Fruit fly (Drosophila melanogaster): ENCODE results near the gene CG5895.

CG5895 gene

dm6 chr3L:16037690-16038332 is 2.5 kb downstream of the CG5895 start (continued):
- no peak for TF ChIP-seq pb (GFP tag; optimal IDR thresholded peaks at IDR 0.05)
- TF ChIP-seq slbo (GFP tag; IDR thresholded peaks at IDR 0.05), result no peak
- TF ChIP-seq vvl (GFP tag; IDR thresholded peaks at IDR 0.05), result peak; percentile 86
- no peak for TF ChIP-seq sens-2 (GFP tag; IDR thresholded peaks at IDR 0.05)
- no peak for TF ChIP-seq CG17385 (GFP tag; optimal IDR thresholded peaks at IDR 0.05)
- 0 out of 2 replicates have a peak, but pooled peaks have one; percentile 15 for TF ChIP-seq nerfin-2 (GFP tag; IDR thresholded peaks at IDR 0.05; ENCODE audit: partially characterized antibody)
- peak; percentile 43 for TF ChIP-seq lbe (GFP tag; optimal IDR thresholded peaks at IDR 0.05)
- peak; percentile 71 for TF ChIP-seq D19A (tag; optimal IDR thresholded peaks at IDR 0.05)
- peak; percentile 21; the same call in 1 of the 2 replicates for TF ChIP-seq CG14441 (GFP tag; IDR thresholded peaks at IDR 0.05)
- 0 out of 3 replicates have a peak, but pooled peaks have one; percentile 47 for TF ChIP-seq z (GFP tag; IDR thresholded peaks at IDR 0.05)
- no peak for TF ChIP-seq Hmx (GFP tag; optimal IDR thresholded peaks at IDR 0.05)
- peak; percentile 43; the same call in 1 of the 3 replicates for TF ChIP-seq zfh1 (GFP tag; IDR thresholded peaks at IDR 0.05)
- no peak for TF ChIP-seq abd-A (tag; optimal IDR thresholded peaks at IDR 0.05)
- TF ChIP-seq YL-1 (GFP tag; optimal IDR thresholded peaks at IDR 0.05), result no peak
- no peak for TF ChIP-seq toy (GFP tag; IDR thresholded peaks at IDR 0.05)
- TF ChIP-seq CG6683 (GFP tag; optimal IDR thresholded peaks at IDR 0.05), result no peak
- TF ChIP-seq chinmo (GFP tag; IDR thresholded peaks at IDR 0.05; ENCODE audit: partially characterized antibody), result 0 out of 4 replicates have a peak, but pooled peaks have one; percentile 33
- TF ChIP-seq gfzf (GFP tag; optimal IDR thresholded peaks at IDR 0.05), result no peak
- TF ChIP-seq rib (GFP tag; IDR thresholded peaks at IDR 0.05), result 0 out of 2 replicates have a peak, but pooled peaks have one; percentile 8
- no peak for TF ChIP-seq CG12659 (GFP tag; optimal IDR thresholded peaks at IDR 0.05)
- TF ChIP-seq knrl (GFP tag; IDR thresholded peaks at IDR 0.05; ENCODE audit: partially characterized antibody), result no peak
- TF ChIP-seq fu2 (GFP tag; optimal IDR thresholded peaks at IDR 0.05), result no peak
- TF ChIP-seq Fer2 (tag; optimal IDR thresholded peaks at IDR 0.05), result no peak
- no peak for TF ChIP-seq emc (GFP tag; optimal IDR thresholded peaks at IDR 0.05)
- TF ChIP-seq sima (GFP tag; optimal IDR thresholded peaks at IDR 0.05), result no peak
- TF ChIP-seq CG18599 (GFP tag; optimal IDR thresholded peaks at IDR 0.05), result peak; percentile 9
- TF ChIP-seq CG3065 (GFP tag; optimal IDR thresholded peaks at IDR 0.05), result no peak
- TF ChIP-seq tup (GFP tag; optimal IDR thresholded peaks at IDR 0.05), result no peak
- no peak for TF ChIP-seq Hr3 (GFP tag; optimal IDR thresholded peaks at IDR 0.05)
- no peak for TF ChIP-seq Hr78 (GFP tag; optimal IDR thresholded peaks at IDR 0.05)
- no peak for TF ChIP-seq HLH4C (GFP tag; IDR thresholded peaks at IDR 0.05; ENCODE audit: partially characterized antibody)
- no peak for TF ChIP-seq grn (GFP tag; optimal IDR thresholded peaks at IDR 0.05)
- TF ChIP-seq Sry-β (GFP tag; optimal IDR thresholded peaks at IDR 0.05), result no peak
- TF ChIP-seq CG4820 (GFP tag; optimal IDR thresholded peaks at IDR 0.05), result no peak
- no peak for TF ChIP-seq lilli (GFP tag; optimal IDR thresholded peaks at IDR 0.05)
- TF ChIP-seq lab (GFP tag; optimal IDR thresholded peaks at IDR 0.05), result peak; percentile 22
- TF ChIP-seq CG3838 (GFP tag; optimal IDR thresholded peaks at IDR 0.05), result no peak
- no peak for TF ChIP-seq Meics (GFP tag; optimal IDR thresholded peaks at IDR 0.05)
- TF ChIP-seq sqz (GFP tag; optimal IDR thresholded peaks at IDR 0.05), result no peak
- no peak for TF ChIP-seq crp (GFP tag; optimal IDR thresholded peaks at IDR 0.05)
- TF ChIP-seq prd (optimal IDR thresholded peaks at IDR 0.05), result no peak
- no peak for TF ChIP-seq prd (GFP tag; IDR thresholded peaks at IDR 0.05)
- peak in 1 of 2 experiments; percentile 66 for TF ChIP-seq Pdp1 (GFP tag; optimal IDR thresholded peaks at IDR 0.05)
- no peak for TF ChIP-seq CG13775 (GFP tag; optimal IDR thresholded peaks at IDR 0.05)
- TF ChIP-seq CG7963 (GFP tag; IDR thresholded peaks at IDR 0.05; ENCODE audit: partially characterized antibody), result no peak
- no peak for TF ChIP-seq Dek (tag; optimal IDR thresholded peaks at IDR 0.05)
- TF ChIP-seq CG30020 (tag; optimal IDR thresholded peaks at IDR 0.05), result no peak
- peak; percentile 2 for TF ChIP-seq CG12071 (GFP tag; optimal IDR thresholded peaks at IDR 0.05)
- no peak for TF ChIP-seq exex (tag; optimal IDR thresholded peaks at IDR 0.05)
